Worm (Caenorhabditis elegans) whole organism, late embryonic: Measurements from ENCODE around the gene erfa-1.

Experiments used
- C38D4.7 ChIP-seq: fragments of 200-800 bp; sonication (Bioruptor generic); optimal IDR thresholded peaks from 2 replicates; lab custom pipeline; 2018; ENCODE audit warnings: mild to moderate bottlenecking, missing genetic modification characterization, moderate library complexity, missing compliant biosample characterization
- K02D7.2 ChIP-seq: sonication (generic microtip); optimal IDR thresholded peaks from 2 replicates; lab custom pipeline; 2017; ENCODE audit warnings: mild to moderate bottlenecking, missing genetic modification characterization, missing compliant biosample characterization
- T23F11.4 ChIP-seq: fragments of 200-800 bp; sonication (Bioruptor generic); optimal IDR thresholded peaks from 2 replicates; lab custom pipeline; 2018; ENCODE audit warnings: mild to moderate bottlenecking, missing genetic modification characterization, missing compliant biosample characterization
- ahr-1 ChIP-seq: sonication (generic microtip); optimal IDR thresholded peaks from 2 replicates; lab custom pipeline; 2016; ENCODE audit warnings: missing genetic modification characterization, missing compliant biosample characterization
- ceh-18 ChIP-seq: sonication (generic microtip); optimal IDR thresholded peaks from 2 replicates; lab custom pipeline; 2016; ENCODE audit warnings: missing genetic modification characterization, missing compliant biosample characterization
- ceh-19 ChIP-seq: fragments of 200-800 bp; sonication (Bioruptor generic); optimal IDR thresholded peaks from 2 replicates; lab custom pipeline; 2018; ENCODE audit warnings: mild to moderate bottlenecking, missing genetic modification characterization, missing compliant biosample characterization
- ceh-2 ChIP-seq: sonication (generic microtip); optimal IDR thresholded peaks from 2 replicates; lab custom pipeline; 2016; ENCODE audit warnings: missing genotype, missing genetic modification characterization, missing compliant biosample characterization
- ceh-24 ChIP-seq: sonication (generic microtip); optimal IDR thresholded peaks from 2 replicates; lab custom pipeline; 2016; ENCODE audit warnings: mild to moderate bottlenecking, missing genetic modification characterization, missing compliant biosample characterization
- ceh-31 ChIP-seq: sonication (generic microtip); optimal IDR thresholded peaks from 2 replicates; lab custom pipeline; 2016; ENCODE audit warnings: missing genetic modification characterization, missing compliant biosample characterization
- che-1 ChIP-seq: sonication (generic microtip); optimal IDR thresholded peaks from 2 replicates; lab custom pipeline; 2016; ENCODE audit warnings: mild to moderate bottlenecking, missing genetic modification characterization, missing compliant biosample characterization
- dmd-4 ChIP-seq: sonication (generic microtip); optimal IDR thresholded peaks from 2 replicates; lab custom pipeline; 2016; ENCODE audit warnings: borderline replicate concordance, missing genetic modification characterization, missing compliant biosample characterization
- dve-1 ChIP-seq: sonication (generic microtip); optimal IDR thresholded peaks from 2 replicates; lab custom pipeline; 2017; ENCODE audit warnings: antibody characterized with exemption, mild to moderate bottlenecking, missing genetic modification characterization, missing compliant biosample characterization
- elt-4 ChIP-seq: sonication (generic microtip); optimal IDR thresholded peaks from 2 replicates; lab custom pipeline; 2016; ENCODE audit warnings: missing genetic modification characterization, missing compliant biosample characterization
- eyg-1 ChIP-seq: sonication (generic microtip); optimal IDR thresholded peaks from 2 replicates; lab custom pipeline; 2016; ENCODE audit warnings: missing genotype, missing genetic modification characterization, missing compliant biosample characterization
- fax-1 ChIP-seq: sonication (generic microtip); optimal IDR thresholded peaks from 2 replicates; lab custom pipeline; 2016; ENCODE audit warnings: missing genotype, missing genetic modification characterization, missing compliant biosample characterization
- gmeb-2 ChIP-seq: sonication (generic microtip); optimal IDR thresholded peaks from 2 replicates; lab custom pipeline; 2016; ENCODE audit warnings: missing genetic modification characterization, inconsistent platforms, missing compliant biosample characterization
- lin-11 ChIP-seq: fragments of 200-800 bp; sonication (Bioruptor generic); optimal IDR thresholded peaks from 2 replicates; lab custom pipeline; 2018; ENCODE audit warnings: mild to moderate bottlenecking, missing genetic modification characterization, missing compliant biosample characterization
- madf-2 ChIP-seq: sonication (generic microtip); optimal IDR thresholded peaks from 2 replicates; lab custom pipeline; 2017; ENCODE audit warnings: missing genetic modification characterization, missing compliant biosample characterization
- pag-3 ChIP-seq: sonication (generic microtip); optimal IDR thresholded peaks from 2 replicates; lab custom pipeline; 2016; ENCODE audit warnings: missing compliant biosample characterization, missing genetic modification characterization, borderline replicate concordance
- pax-1 ChIP-seq: fragments of 150-350 bp; optimal IDR thresholded peaks from 2 replicates; lab custom pipeline; 2014; ENCODE audit warnings: missing biosample characterization, missing genetic modification characterization
- pha-2 ChIP-seq: sonication (generic microtip); optimal IDR thresholded peaks from 2 replicates; lab custom pipeline; 2017; ENCODE audit warnings: mild to moderate bottlenecking, missing genetic modification characterization, missing compliant biosample characterization
- pqm-1 ChIP-seq: sonication (generic microtip); optimal IDR thresholded peaks from 2 replicates; lab custom pipeline; 2016; ENCODE audit warnings: missing genetic modification characterization, missing compliant biosample characterization
- ref-2 ChIP-seq: sonication (generic microtip); optimal IDR thresholded peaks from 2 replicates; lab custom pipeline; 2016; ENCODE audit warnings: missing genetic modification characterization, missing compliant biosample characterization
- sdc-2 ChIP-seq: sonication (generic microtip); optimal IDR thresholded peaks from 2 replicates; lab custom pipeline; 2016; ENCODE audit warnings: missing genotype, missing genetic modification characterization, missing compliant biosample characterization
- sox-4 ChIP-seq: sonication (generic microtip); optimal IDR thresholded peaks from 2 replicates; lab custom pipeline; 2017; ENCODE audit warnings: mild to moderate bottlenecking, missing genetic modification characterization, inconsistent platforms, missing compliant biosample characterization
- syd-9 ChIP-seq: sonication (generic microtip); optimal IDR thresholded peaks from 2 replicates; lab custom pipeline; 2016; ENCODE audit warnings: mild to moderate bottlenecking, missing genetic modification characterization, moderate library complexity, missing compliant biosample characterization
- tbx-2 ChIP-seq: sonication (generic microtip); optimal IDR thresholded peaks from 2 replicates; lab custom pipeline; 2016; ENCODE audit warnings: missing genetic modification characterization, missing compliant biosample characterization
- tbx-7 ChIP-seq: sonication (generic microtip); optimal IDR thresholded peaks from 2 replicates; lab custom pipeline; 2016; ENCODE audit warnings: missing genotype, missing genetic modification characterization, missing compliant biosample characterization
- ttx-3 ChIP-seq: sonication (generic microtip); optimal IDR thresholded peaks from 2 replicates; lab custom pipeline; 2016; ENCODE audit warnings: missing genetic modification reagents, missing genetic modification characterization, missing compliant biosample characterization
- unc-3 ChIP-seq, 2 experiments: fragments of 200-800 bp in 1 of 2; sonication (Bioruptor generic) in 1 of 2; sonication (generic microtip) in 1 of 2; conservative IDR thresholded peaks in 1 of 2; optimal IDR thresholded peaks in 1 of 2; 2 replicates each; pipeline versions ENCODE4 v1.3.6 to Lab custom; 2016 to 2022; ENCODE audit warnings: missing compliant biosample characterization in 2 of 2, missing genetic modification characterization in 2 of 2, missing genetic modification reagents in 1 of 2
- unc-42 ChIP-seq: sonication (generic microtip); optimal IDR thresholded peaks from 2 replicates; lab custom pipeline; 2016; ENCODE audit warnings: missing genotype, missing genetic modification characterization, missing compliant biosample characterization
- unc-55 ChIP-seq: sonication (generic microtip); optimal IDR thresholded peaks from 2 replicates; lab custom pipeline; 2017; ENCODE audit warnings: missing biosample characterization, missing genetic modification reagents, missing genetic modification characterization
- unc-86 ChIP-seq: sonication (generic microtip); optimal IDR thresholded peaks from 2 replicates; lab custom pipeline; 2016; ENCODE audit warnings: missing genetic modification characterization, missing compliant biosample characterization

erfa-1 gene

DNA sequence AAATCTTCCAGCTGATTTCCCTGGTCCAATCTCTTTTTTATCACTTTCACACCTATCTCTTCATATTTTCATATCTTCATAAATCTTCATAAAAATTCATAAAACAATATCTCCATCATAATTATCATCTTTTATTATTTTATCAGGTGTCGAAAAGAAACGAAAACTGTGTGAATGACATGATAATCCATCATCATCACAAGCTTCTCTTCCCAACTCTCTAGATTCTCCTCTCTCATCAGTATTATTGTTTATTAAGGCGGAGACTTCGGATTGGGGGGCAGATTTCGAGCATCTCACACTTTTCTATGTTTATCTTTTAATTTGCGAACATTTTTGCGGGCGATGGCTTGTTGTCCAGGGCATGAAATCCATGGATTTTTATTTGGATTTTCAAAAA lies 30.3 kb downstream of the erfa-1 start:
- TF ChIP-seq unc-55 (GFP tag; lab: Kevin White, UChicago), result peak; percentile 73
- TF ChIP-seq che-1 (tag; lab: Kevin White, UChicago), result no peak
- TF ChIP-seq ceh-2, result no peak

DNA sequence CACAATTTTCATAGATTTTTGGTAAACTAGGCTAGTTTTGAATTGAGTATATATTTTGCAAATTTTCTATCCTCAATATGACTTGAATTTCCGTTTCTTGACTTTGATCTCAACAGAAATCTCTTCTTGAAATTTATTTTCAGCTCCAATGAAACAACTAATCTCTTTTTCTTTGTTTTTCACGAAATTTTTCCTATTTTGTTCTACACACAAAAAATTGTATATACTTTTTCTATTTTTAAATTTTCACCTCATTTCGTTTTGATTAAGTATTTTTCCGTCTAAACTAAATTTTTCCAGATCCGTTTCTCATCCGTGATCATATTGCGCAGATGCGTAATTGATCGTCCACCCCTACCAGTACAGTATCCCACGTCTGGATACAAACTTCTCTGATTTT lies 30.8 kb downstream of the erfa-1 start, which contains the start of gene unc-83:
Gene unc-83 (plus strand): TSS at position 301 of the 400 bp plus-strand sequence.
- no peak for TF ChIP-seq unc-3 (GFP tag; conservative IDR thresholded peaks at IDR 0.05; lab: Robert Waterston, UW)
- no peak for TF ChIP-seq unc-3 (tag; optimal IDR thresholded peaks at IDR 0.05; lab: Kevin White, UChicago)
- no peak for TF ChIP-seq dmd-4 (tag; lab: Kevin White, UChicago)
- no peak for TF ChIP-seq eyg-1
- TF ChIP-seq ceh-18 (tag; lab: Kevin White, UChicago), result no peak
- TF ChIP-seq dve-1 (tag; lab: Kevin White, UChicago), result no peak
- no peak for TF ChIP-seq tbx-7 (tag; lab: Kevin White, UChicago)
- TF ChIP-seq elt-4, result no peak
- TF ChIP-seq T23F11.4 (GFP tag; lab: Kevin White, UChicago), result no peak
- no peak for TF ChIP-seq unc-86

DNA sequence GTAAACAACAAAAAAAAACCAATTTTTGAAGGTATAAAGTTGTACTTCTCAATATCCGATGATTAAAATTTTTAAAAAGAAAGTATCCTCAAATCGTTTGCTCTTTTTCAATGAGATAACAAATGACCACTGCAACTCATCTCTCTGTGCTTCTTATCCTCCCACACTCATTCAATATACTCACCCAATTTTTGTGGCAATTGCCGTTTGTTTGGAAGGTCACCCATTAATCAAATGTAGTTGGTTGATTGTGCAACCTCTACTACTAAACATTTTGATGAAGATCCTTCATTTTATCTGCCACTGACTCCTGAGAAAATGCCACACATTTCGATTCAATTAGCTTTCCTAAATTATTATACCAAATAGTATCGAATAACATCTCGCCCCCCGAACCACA lies 33.7 kb downstream of the erfa-1 start:
- TF ChIP-seq sdc-2 (tag; lab: Kevin White, UChicago), result no peak
- TF ChIP-seq ceh-19 (GFP tag; lab: Kevin White, UChicago), result peak; percentile 45
- no peak for TF ChIP-seq lin-11
- TF ChIP-seq elt-4, result no peak

DNA sequence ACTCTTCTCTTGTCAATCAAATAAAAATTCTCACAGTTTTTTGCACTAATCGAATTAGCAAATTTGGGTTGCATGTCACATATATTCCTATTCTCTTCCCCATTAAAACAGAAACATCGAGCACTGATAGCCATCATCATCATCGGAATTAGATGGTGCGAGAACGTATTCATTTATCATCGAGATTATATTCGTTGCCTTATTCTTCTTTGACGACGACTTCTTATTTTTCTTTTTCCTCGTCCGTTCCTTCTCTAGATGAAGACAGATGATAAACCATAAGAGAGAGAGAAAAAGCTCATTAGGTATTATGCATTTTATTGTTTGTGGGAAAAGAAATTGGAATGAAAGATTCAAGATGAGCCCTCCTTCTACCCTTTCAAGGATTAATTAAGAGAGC lies 37.3 kb downstream of the erfa-1 start:
- TF ChIP-seq pag-3 (no peak), ceh-24 (tag; lab: Kevin White, UChicago) (no peak)

- TF ChIP-seq madf-2 (tag; lab: Kevin White, UChicago) (no peak), ceh-18 (tag; lab: Kevin White, UChicago) (no peak), ttx-3 (tag; lab: Kevin White, UChicago) (no peak), pqm-1 (tag; lab: Kevin White, UChicago) (no peak), pha-2 (tag; lab: Kevin White, UChicago) (no peak), ceh-24 (tag; lab: Kevin White, UChicago) (no peak), pax-1 (tag; lab: Kevin White, UChicago) (no peak), T23F11.4 (GFP tag; lab: Kevin White, UChicago) (no peak), C38D4.7 (GFP tag; lab: Kevin White, UChicago) (no peak), ahr-1 (no peak), sox-4 (tag; lab: Kevin White, UChicago) (no peak), fax-1 (tag; lab: Kevin White, UChicago) (no peak)
- TF ChIP-seq, all 69 proteins: peak for 0
Observed at ce11 chrV:6476026-6476425, 42.1 kb downstream of the erfa-1 start.

DNA sequence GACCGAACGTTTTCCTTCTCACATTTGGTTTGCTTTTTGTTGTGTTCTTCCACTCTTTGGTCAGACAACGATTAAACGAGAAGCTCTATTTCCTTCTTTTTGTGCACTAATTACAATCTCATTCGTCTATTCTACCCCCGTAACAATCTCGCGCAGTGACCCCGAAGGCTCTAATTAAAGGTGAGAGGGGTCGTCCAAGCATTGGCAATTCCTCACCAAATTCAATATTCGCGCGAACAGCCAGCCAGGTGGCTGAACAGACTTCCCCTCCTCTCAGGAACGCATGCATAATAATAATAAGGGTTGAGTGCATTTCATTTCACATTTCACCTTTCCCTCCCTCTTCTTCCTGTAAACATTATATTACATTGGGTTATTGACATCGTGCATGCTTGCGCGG lies 51.2 kb downstream of the erfa-1 start:
- TF ChIP-seq gmeb-2 (tag; lab: Kevin White, UChicago) (no peak), syd-9 (tag; lab: Kevin White, UChicago) (no peak), unc-42 (tag; lab: Kevin White, UChicago) (peak; percentile 6), tbx-2 (tag; lab: Kevin White, UChicago) (peak; percentile 45), K02D7.2 (tag; lab: Kevin White, UChicago) (no peak), ref-2 (peak; percentile 14), ceh-31 (peak; percentile 62)
